Fruit fly (Drosophila melanogaster): Measurements from ENCODE around the gene obst-F.

The obst-F gene

DNA sequence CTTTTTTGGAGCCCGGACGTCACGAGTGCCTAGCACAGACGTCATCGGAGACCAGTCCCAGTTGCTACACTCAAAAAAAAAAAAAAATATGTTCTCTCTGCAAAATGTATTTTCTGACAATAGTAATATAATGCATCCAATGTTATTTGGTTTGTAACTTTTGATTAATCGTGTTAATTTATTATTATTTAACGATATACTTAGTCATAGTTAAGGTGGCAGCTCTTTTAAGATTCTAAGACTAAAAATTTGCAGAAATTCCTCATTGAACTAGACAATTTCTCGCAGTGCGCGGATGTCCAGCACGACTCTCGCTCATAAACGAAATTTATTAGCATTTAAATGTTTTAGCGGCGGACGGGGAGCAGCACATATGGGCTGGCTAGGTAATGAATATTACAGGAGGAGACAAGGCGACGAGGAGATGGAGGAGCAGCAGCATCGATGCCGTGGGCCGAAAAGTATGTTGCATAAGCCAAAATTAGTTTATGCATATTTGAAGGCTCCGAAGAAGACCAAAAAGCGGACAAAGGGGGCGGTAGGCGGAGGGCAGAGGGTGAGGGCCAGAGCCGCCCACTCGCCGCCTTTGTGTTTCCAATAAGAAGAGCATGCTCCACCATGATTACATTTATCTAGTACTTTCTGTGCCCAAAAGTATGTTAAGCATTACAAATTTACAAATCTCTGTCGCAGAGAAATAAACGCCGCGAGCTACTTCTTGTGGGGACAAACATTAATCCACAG lies 17.9 kb downstream of the obst-F start (continued):
- TF ChIP-seq Sox14 (GFP tag; optimal IDR thresholded peaks at IDR 0.05): peak; percentile 70
- TF ChIP-seq cyc (GFP tag; optimal IDR thresholded peaks at IDR 0.05): peak; percentile 58
- peak; percentile 64 for TF ChIP-seq eg (GFP tag; IDR thresholded peaks at IDR 0.05)
- peak; percentile 70 for TF ChIP-seq CG10631 (GFP tag; optimal IDR thresholded peaks at IDR 0.05)
- peak; percentile 77 for TF ChIP-seq achi (GFP tag; optimal IDR thresholded peaks at IDR 0.05)
- no peak for TF ChIP-seq Eip93F (GFP tag; optimal IDR thresholded peaks at IDR 0.05)
- peak; percentile 22 for TF ChIP-seq CG8319 (GFP tag; optimal IDR thresholded peaks at IDR 0.05)
- TF ChIP-seq CG6163 (GFP tag; IDR thresholded peaks at IDR 0.05): peak; percentile 62; the same call in 2 of the 3 replicates
- no peak for TF ChIP-seq CG7368 (GFP tag; optimal IDR thresholded peaks at IDR 0.05)
- TF ChIP-seq esn (GFP tag; optimal IDR thresholded peaks at IDR 0.05): peak; percentile 69
- TF ChIP-seq Sox102F (GFP tag; optimal IDR thresholded peaks at IDR 0.05): peak; percentile 63
- peak; percentile 68 for TF ChIP-seq CG8632 (GFP tag; optimal IDR thresholded peaks at IDR 0.05)
- TF ChIP-seq CG11902 (GFP tag; optimal IDR thresholded peaks at IDR 0.05): peak; percentile 49
- TF ChIP-seq CG11762 (GFP tag; optimal IDR thresholded peaks at IDR 0.05; ENCODE audit: insufficient read depth): peak; percentile 50
- TF ChIP-seq CG6808 (GFP tag; optimal IDR thresholded peaks at IDR 0.05): peak; percentile 61
- peak; percentile 59 for TF ChIP-seq CG34406 (GFP tag; optimal IDR thresholded peaks at IDR 0.05)
- TF ChIP-seq salr (GFP tag; optimal IDR thresholded peaks at IDR 0.05): peak in 1 of 2 experiments; percentile 88
- peak; percentile 71 for TF ChIP-seq Met (GFP tag; optimal IDR thresholded peaks at IDR 0.05)
- peak; percentile 85 for TF ChIP-seq CG15336 (GFP tag; IDR thresholded peaks at IDR 0.05)
- TF ChIP-seq CG9139 (GFP tag; optimal IDR thresholded peaks at IDR 0.05): peak; percentile 38
- no peak for TF ChIP-seq CG6854 (GFP tag; optimal IDR thresholded peaks at IDR 0.05)

DNA sequence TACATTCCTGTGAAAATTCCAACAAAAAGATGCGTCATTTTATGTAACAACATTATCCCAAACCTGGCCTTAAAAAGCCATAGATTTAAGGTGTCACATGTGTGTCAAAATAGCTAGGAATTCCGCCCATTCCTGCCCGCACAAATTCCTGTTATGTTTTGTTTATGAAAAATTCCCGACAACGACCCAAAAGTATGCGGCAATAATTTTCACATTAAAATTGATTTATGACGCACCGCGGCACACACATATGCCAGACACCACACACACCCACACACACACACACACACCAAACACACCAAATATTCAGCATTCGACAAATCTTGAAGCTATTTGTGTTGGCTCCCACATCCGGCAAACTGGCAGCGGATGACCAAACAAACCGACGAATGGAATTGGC lies 18.6 kb downstream of the obst-F start:
- TF ChIP-seq Met (GFP tag; optimal IDR thresholded peaks at IDR 0.05) (no peak), CG8119 (GFP tag; IDR thresholded peaks at IDR 0.05) (no peak), lz (GFP tag; optimal IDR thresholded peaks at IDR 0.05) (no peak), CG4318 (GFP tag; optimal IDR thresholded peaks at IDR 0.05) (no peak), CG11762 (GFP tag; optimal IDR thresholded peaks at IDR 0.05; ENCODE audit: insufficient read depth) (no peak), topi (GFP tag; optimal IDR thresholded peaks at IDR 0.05) (no peak), cyc (GFP tag; optimal IDR thresholded peaks at IDR 0.05) (no peak)

DNA sequence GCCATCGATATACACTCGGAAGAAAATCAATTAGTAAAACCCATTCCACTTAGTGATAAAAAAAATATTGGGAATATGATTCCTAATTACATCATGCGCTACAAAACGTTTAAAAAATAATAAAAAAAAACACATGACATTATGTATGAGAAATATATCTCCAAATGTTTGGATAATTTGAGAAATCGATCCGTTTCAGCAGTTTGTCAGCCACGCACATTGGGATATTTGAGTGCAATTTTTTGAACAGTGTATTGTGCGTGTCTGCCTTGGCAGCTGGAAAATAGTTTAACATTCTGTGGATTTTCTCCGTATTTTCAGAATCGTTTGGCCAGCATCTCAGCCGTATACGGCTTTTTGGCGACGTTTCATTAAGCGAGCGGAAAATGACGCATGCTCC lies 23.3 kb downstream of the obst-F start:
- no peak for TF ChIP-seq CG10669 (GFP tag; optimal IDR thresholded peaks at IDR 0.05)
- no peak for TF ChIP-seq Sox14 (GFP tag; optimal IDR thresholded peaks at IDR 0.05)
- TF ChIP-seq CG6276 (GFP tag; optimal IDR thresholded peaks at IDR 0.05): no peak
- TF ChIP-seq CG3032 (tag; optimal IDR thresholded peaks at IDR 0.05): no peak
- TF ChIP-seq CG31627 (GFP tag; optimal IDR thresholded peaks at IDR 0.05): no peak
- no peak for TF ChIP-seq CG6163 (GFP tag; IDR thresholded peaks at IDR 0.05)
- TF ChIP-seq Sox102F (GFP tag; optimal IDR thresholded peaks at IDR 0.05): no peak
- no peak for TF ChIP-seq CG10631 (GFP tag; optimal IDR thresholded peaks at IDR 0.05)
- TF ChIP-seq acj6 (GFP tag; optimal IDR thresholded peaks at IDR 0.05): no peak

DNA sequence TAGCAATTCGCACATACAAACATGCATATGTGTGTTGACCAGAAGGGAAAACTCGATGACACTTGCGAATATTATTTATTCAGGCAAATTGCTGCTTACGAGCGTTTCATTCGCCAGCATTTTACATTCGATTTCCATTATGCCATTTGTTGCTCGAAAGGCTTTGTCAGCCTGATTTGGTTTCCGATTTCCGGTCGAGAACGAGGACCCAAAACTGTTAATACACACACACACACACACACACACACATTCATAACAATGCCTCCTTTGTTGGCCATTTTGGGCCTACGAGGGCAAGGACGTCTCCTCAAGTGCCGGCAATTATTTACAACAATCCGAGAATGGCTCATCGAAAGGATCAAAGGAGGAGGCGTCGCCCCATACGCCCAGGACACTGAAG lies 23.7 kb downstream of the obst-F start:
- no peak for TF ChIP-seq achi (GFP tag; optimal IDR thresholded peaks at IDR 0.05)
- no peak for TF ChIP-seq CG8632 (GFP tag; optimal IDR thresholded peaks at IDR 0.05)
- TF ChIP-seq Hr39 (GFP tag; optimal IDR thresholded peaks at IDR 0.05): no peak
- no peak for TF ChIP-seq dac (GFP tag; optimal IDR thresholded peaks at IDR 0.05)
- TF ChIP-seq CG11294 (GFP tag; IDR thresholded peaks at IDR 0.05): no peak
- no peak for TF ChIP-seq CG8319 (GFP tag; optimal IDR thresholded peaks at IDR 0.05)
- no peak for TF ChIP-seq topi (GFP tag; optimal IDR thresholded peaks at IDR 0.05)
- TF ChIP-seq spab (GFP tag; optimal IDR thresholded peaks at IDR 0.05): no peak
- no peak for TF ChIP-seq CG3919 (GFP tag; optimal IDR thresholded peaks at IDR 0.05)
- no peak for TF ChIP-seq Gug (GFP tag; IDR thresholded peaks at IDR 0.05)
- TF ChIP-seq Met (GFP tag; optimal IDR thresholded peaks at IDR 0.05): no peak
- no peak for TF ChIP-seq Hr4 (GFP tag; optimal IDR thresholded peaks at IDR 0.05)
- TF ChIP-seq fkh (GFP tag; optimal IDR thresholded peaks at IDR 0.05): no peak
- no peak for TF ChIP-seq net (GFP tag; optimal IDR thresholded peaks at IDR 0.05)
- TF ChIP-seq dsx (GFP tag; optimal IDR thresholded peaks at IDR 0.05; ENCODE audit: poor library complexity, severe bottlenecking): no peak
- no peak for TF ChIP-seq Hr38 (GFP tag; optimal IDR thresholded peaks at IDR 0.05)
- no peak for TF ChIP-seq CG6808 (GFP tag; optimal IDR thresholded peaks at IDR 0.05)
- no peak for TF ChIP-seq ss (GFP tag; optimal IDR thresholded peaks at IDR 0.05)
- TF ChIP-seq lz (GFP tag; optimal IDR thresholded peaks at IDR 0.05): no peak
- no peak for TF ChIP-seq Sox15 (GFP tag; optimal IDR thresholded peaks at IDR 0.05)
